Worm (Caenorhabditis elegans) whole organism, L4 larva: Measurements from ENCODE around the gene msp-3.

ENCODE experiments used
- R02D3.7 ChIP-seq: fragments of 150-350 bp; sonication (generic microtip); optimal IDR thresholded peaks from 3 replicates; lab custom pipeline; 2014; ENCODE audit warnings: missing biosample characterization, missing genetic modification characterization
- T20F7.1 ChIP-seq: fragments of 200-800 bp; sonication (Bioruptor generic); optimal IDR thresholded peaks from 2 replicates; lab custom pipeline; 2018; ENCODE audit warnings: mild to moderate bottlenecking, missing genetic modification characterization, missing compliant biosample characterization
- Y105C5A.15 ChIP-seq: fragments of 200-800 bp; sonication (Bioruptor generic); IDR thresholded peaks from 2 replicates; pipeline ENCODE4 v1.3.6; 2022; ENCODE audit warnings: missing genetic modification characterization, missing compliant biosample characterization
- Y48G9A.11 ChIP-seq: fragments of 200-800 bp; sonication (Bioruptor generic); IDR thresholded peaks from 2 replicates; pipeline ENCODE4 v1.3.6; 2022; ENCODE audit warnings: missing genetic modification reagents, missing genetic modification characterization, missing compliant biosample characterization
- Y5F2A.4 ChIP-seq: fragments of 200-800 bp; sonication (Bioruptor generic); optimal IDR thresholded peaks from 2 replicates; lab custom pipeline; 2018; ENCODE audit warnings: mild to moderate bottlenecking, missing genetic modification characterization, missing compliant biosample characterization
- aha-1 ChIP-seq: fragments of 150-350 bp; peaks from one replicate; lab custom pipeline; 2014; ENCODE audit warnings: missing biosample characterization, missing genetic modification characterization
- attf-4 ChIP-seq: sonication (generic microtip); optimal IDR thresholded peaks from 3 replicates; lab custom pipeline; 2017; ENCODE audit warnings: missing biosample characterization, missing genetic modification characterization
- ceh-32 ChIP-seq: sonication (generic microtip); optimal IDR thresholded peaks from 2 replicates; lab custom pipeline; 2016; ENCODE audit warnings: mild to moderate bottlenecking, missing genetic modification characterization, missing compliant biosample characterization; ENCODE audit not compliant: poor library complexity
- ceh-44 ChIP-seq: fragments of 200-800 bp; sonication (Bioruptor generic); IDR thresholded peaks from 2 replicates; pipeline ENCODE4 v1.3.6; 2022; ENCODE audit warnings: missing genetic modification reagents, missing genetic modification characterization, missing compliant biosample characterization
- ces-1 ChIP-seq: fragments of 150-350 bp; sonication (generic microtip); optimal IDR thresholded peaks from 4 replicates; lab custom pipeline; 2014; ENCODE audit warnings: missing biosample characterization, missing genetic modification reagents, missing genetic modification characterization
- ctbp-1 ChIP-seq: fragments of 200-800 bp; sonication (Bioruptor generic); IDR thresholded peaks from 2 replicates; pipeline ENCODE4 v1.3.6; 2022; ENCODE audit warnings: missing genetic modification reagents, missing genetic modification characterization, missing compliant biosample characterization
- daf-19 ChIP-seq: fragments of 200-800 bp; sonication (Bioruptor generic); conservative IDR thresholded peaks from 2 replicates; pipeline ENCODE4 v1.3.6; 2022; ENCODE audit warnings: missing genetic modification characterization, missing compliant biosample characterization
- daf-8 ChIP-seq: fragments of 200-800 bp; sonication (Bioruptor generic); IDR thresholded peaks from 2 replicates; pipeline ENCODE4 v1.3.6; 2022; ENCODE audit warnings: missing genetic modification characterization, missing compliant biosample characterization
- egl-27 ChIP-seq: sonication (generic microtip); optimal IDR thresholded peaks from 3 replicates; lab custom pipeline; 2017; ENCODE audit warnings: missing biosample characterization, missing genetic modification reagents, missing genetic modification characterization
- egl-43 ChIP-seq: fragments of 200-800 bp; sonication (Bioruptor generic); IDR thresholded peaks from 2 replicates; pipeline ENCODE4 v1.3.6; 2022; ENCODE audit warnings: missing genetic modification reagents, missing genetic modification characterization, missing compliant biosample characterization
- fos-1 ChIP-seq: fragments of 150-350 bp; optimal IDR thresholded peaks from 2 replicates; lab custom pipeline; 2014; ENCODE audit warnings: missing biosample characterization, missing genetic modification characterization
- jun-1 ChIP-seq: fragments of 150-350 bp; optimal IDR thresholded peaks from 2 replicates; lab custom pipeline; 2014; ENCODE audit warnings: missing biosample characterization, missing genetic modification reagents, missing genetic modification characterization
- lin-1 ChIP-seq: fragments of 200-800 bp; sonication (Bioruptor generic); IDR thresholded peaks from 2 replicates; pipeline ENCODE4 v1.3.6; 2022; ENCODE audit warnings: missing genetic modification reagents, missing genetic modification characterization, missing compliant biosample characterization
- lsy-2 ChIP-seq, 2 experiments: fragments of 150-350 bp in 1 of 2; sonication (generic microtip) in 1 of 2; optimal IDR thresholded peaks; 2 replicates each; lab custom pipeline; 2014 to 2017; ENCODE audit warnings: missing biosample characterization in 2 of 2, missing genetic modification characterization in 2 of 2
- mep-1 ChIP-seq: fragments of 150-350 bp; sonication (generic microtip); optimal IDR thresholded peaks from 3 replicates; lab custom pipeline; 2014; ENCODE audit warnings: missing biosample characterization, missing genetic modification characterization
- mes-2 ChIP-seq: sonication (generic microtip); optimal IDR thresholded peaks from 2 replicates; lab custom pipeline; 2016; ENCODE audit warnings: missing genotype, mild to moderate bottlenecking, missing genetic modification characterization, missing compliant biosample characterization; ENCODE audit not compliant: poor library complexity, severe bottlenecking
- mxl-2 ChIP-seq: fragments of 200-800 bp; sonication (Bioruptor generic); conservative IDR thresholded peaks from 2 replicates; pipeline ENCODE4 v1.3.6; 2022; ENCODE audit warnings: missing genetic modification reagents, missing genetic modification characterization, missing compliant biosample characterization
- mxl-3 ChIP-seq: fragments of 200-800 bp; sonication (Bioruptor generic); optimal IDR thresholded peaks from 2 replicates; lab custom pipeline; 2018; ENCODE audit warnings: mild to moderate bottlenecking, missing genetic modification characterization, missing compliant biosample characterization
- nhr-11 ChIP-seq: fragments of 150-350 bp; optimal IDR thresholded peaks from 2 replicates; lab custom pipeline; 2014; ENCODE audit warnings: missing biosample characterization, missing genetic modification characterization
- nhr-25 ChIP-seq: sonication (generic microtip); optimal IDR thresholded peaks from 2 replicates; lab custom pipeline; 2017; ENCODE audit warnings: missing genetic modification characterization, mild to moderate bottlenecking, missing compliant biosample characterization, antibody characterized with exemption, moderate library complexity, borderline replicate concordance; ENCODE audit not compliant: insufficient read depth
- nhr-48 ChIP-seq: sonication (generic microtip); optimal IDR thresholded peaks from 2 replicates; lab custom pipeline; 2016; ENCODE audit warnings: mild to moderate bottlenecking, missing genetic modification characterization, missing compliant biosample characterization
- nhr-6 ChIP-seq: fragments of 150-350 bp; optimal IDR thresholded peaks from 2 replicates; lab custom pipeline; 2014; ENCODE audit warnings: missing biosample characterization, missing genetic modification characterization
- nhr-76 ChIP-seq: fragments of 150-350 bp; optimal IDR thresholded peaks from 2 replicates; lab custom pipeline; 2014; ENCODE audit warnings: missing biosample characterization, missing genetic modification characterization
- pha-4 ChIP-seq, 2 experiments: fragments of 150-350 bp in 1 of 2; fragments of 200-800 bp in 1 of 2; sonication (Bioruptor generic) in 1 of 2; IDR thresholded peaks in 1 of 2; optimal IDR thresholded peaks in 1 of 2; 2 replicates each; pipeline versions ENCODE4 v1.3.6 to Lab custom; 2014 to 2022; ENCODE audit warnings: missing genetic modification characterization in 2 of 2, missing genetic modification reagents in 2 of 2, missing biosample characterization in 1 of 2, missing compliant biosample characterization in 1 of 2
- pqm-1 ChIP-seq: sonication (generic microtip); optimal IDR thresholded peaks from 2 replicates; lab custom pipeline; 2017; ENCODE audit warnings: missing biosample characterization, missing genetic modification characterization
- sdz-12 ChIP-seq: fragments of 200-800 bp; sonication (Bioruptor generic); optimal IDR thresholded peaks from 2 replicates; lab custom pipeline; 2018; ENCODE audit warnings: mild to moderate bottlenecking, missing genetic modification characterization, missing compliant biosample characterization
- spr-1 ChIP-seq: sonication (generic microtip); optimal IDR thresholded peaks from 2 replicates; lab custom pipeline; 2016; ENCODE audit warnings: mild to moderate bottlenecking, missing genetic modification characterization, missing compliant biosample characterization
- spr-3 ChIP-seq: fragments of 200-800 bp; sonication (Bioruptor generic); optimal IDR thresholded peaks from 2 replicates; lab custom pipeline; 2018; ENCODE audit warnings: mild to moderate bottlenecking, missing genetic modification characterization, missing compliant biosample characterization
- tag-97 ChIP-seq: fragments of 200-800 bp; sonication (Bioruptor generic); IDR thresholded peaks from 2 replicates; pipeline ENCODE4 v1.3.6; 2022; ENCODE audit warnings: missing genetic modification characterization, missing compliant biosample characterization
- tra-1 ChIP-seq: fragments of 200-800 bp; sonication (Bioruptor generic); IDR thresholded peaks from 2 replicates; pipeline ENCODE4 v1.3.6; 2022; ENCODE audit warnings: missing genetic modification reagents, missing genetic modification characterization, missing compliant biosample characterization
- unc-130 ChIP-seq: sonication (generic microtip); optimal IDR thresholded peaks from 2 replicates; lab custom pipeline; 2016; ENCODE audit warnings: missing genetic modification reagents, missing genetic modification characterization, missing compliant biosample characterization
- unc-39 ChIP-seq: sonication (generic microtip); optimal IDR thresholded peaks from 2 replicates; lab custom pipeline; 2017; ENCODE audit warnings: missing biosample characterization, missing genetic modification characterization
- unc-62 ChIP-seq, 3 experiments: fragments of 150-350 bp in 1 of 3; sonication (generic microtip); optimal IDR thresholded peaks in 2 of 3; peaks in 1 of 3; 1 replicate in 1 of 3; 2 replicates in 2 of 3; lab custom pipeline; 2014 to 2017; ENCODE audit warnings: missing biosample characterization in 3 of 3, missing genetic modification characterization in 3 of 3, missing genetic modification reagents in 3 of 3, missing genotype in 1 of 3
- zag-1 ChIP-seq: fragments of 150-350 bp; optimal IDR thresholded peaks from 2 replicates; lab custom pipeline; 2014; ENCODE audit warnings: missing biosample characterization, missing genetic modification characterization
- ztf-7 ChIP-seq: fragments of 150-350 bp; optimal IDR thresholded peaks from 2 replicates; lab custom pipeline; 2014; ENCODE audit warnings: missing biosample characterization, missing genetic modification characterization

Gene msp-3

ce11 chrII:4791272-4791671 is 5.2 kb upstream of the msp-3 start, which contains the start of gene F26G1.1 (continued):
- TF ChIP-seq ceh-32 (tag; lab: Kevin White, UChicago) (no peak), jun-1 (no peak), R02D3.7 (tag; lab: Kevin White, UChicago) (no peak), nhr-25 (tag; lab: Kevin White, UChicago) (no peak), fos-1 (tag; lab: Kevin White, UChicago) (no peak), attf-4 (tag; lab: Kevin White, UChicago) (no peak), T20F7.1 (GFP tag; lab: Kevin White, UChicago) (no peak), ctbp-1 (GFP tag; lab: Robert Waterston, UW) (no peak), daf-8 (no peak), egl-27 (no peak), nhr-76 (tag; lab: Kevin White, UChicago) (no peak), tag-97 (no peak), nhr-11 (tag; lab: Kevin White, UChicago) (no peak), ceh-44 (peak; percentile 48; the same call in 1 of the 2 replicates), sdz-12 (GFP tag; lab: Kevin White, UChicago) (no peak), lin-1 (no peak), pha-4 (GFP tag; IDR thresholded peaks at IDR 0.05; lab: Robert Waterston, UW) (no peak), pha-4 (tag; optimal IDR thresholded peaks at IDR 0.05; lab: Kevin White, UChicago) (no peak), ztf-7 (tag; lab: Kevin White, UChicago) (no peak), zag-1 (tag; lab: Kevin White, UChicago) (no peak)

- peak; percentile 91 for TF ChIP-seq spr-3 (GFP tag; lab: Kevin White, UChicago)
- no peak for TF ChIP-seq jun-1
- TF ChIP-seq egl-43, result no peak
- TF ChIP-seq spr-1, result peak; percentile 88
- peak; percentile 79 for TF ChIP-seq T20F7.1 (GFP tag; lab: Kevin White, UChicago)
- TF ChIP-seq Y5F2A.4 (GFP tag; lab: Kevin White, UChicago), result no peak
- TF ChIP-seq Y48G9A.11 (GFP tag; lab: Robert Waterston, UW), result peak; percentile 87
- TF ChIP-seq attf-4 (tag; lab: Kevin White, UChicago), result no peak
- no peak for TF ChIP-seq mxl-3
- no peak for TF ChIP-seq unc-130 (GFP tag; lab: Kevin White, UChicago)
- TF ChIP-seq, all 104 proteins: peak for 4
Measured at ce11 chrII:4790687-4791086, 4.6 kb upstream of the msp-3 start.

ce11 chrII:4789835-4790343 is 3.8 kb upstream of the msp-3 start, which contains the start of gene F26G1.15:
F26G1.15 (plus strand) TSS chrII:4790293.
- TF ChIP-seq unc-62 (GFP tag; optimal IDR thresholded peaks at IDR 0.05 in 1 of 2; lab: Kevin White, UChicago) (peak in 1 of 2 experiments; percentile 94), unc-62 (tag; optimal IDR thresholded peaks at IDR 0.05; lab: Kevin White, UChicago) (no peak), nhr-25 (tag; lab: Kevin White, UChicago) (no peak), aha-1 (tag; lab: Kevin White, UChicago) (peak; percentile 35)
- TF ChIP-seq, all 104 proteins: peak for 2

- TF ChIP-seq Y105C5A.15 (GFP tag; lab: Robert Waterston, UW) (no peak), lsy-2 (tag; optimal IDR thresholded peaks at IDR 0.05; lab: Kevin White, UChicago) (no peak), unc-62 (GFP tag; optimal IDR thresholded peaks at IDR 0.05 in 1 of 2; lab: Kevin White, UChicago) (no peak), unc-62 (tag; optimal IDR thresholded peaks at IDR 0.05; lab: Kevin White, UChicago) (no peak), mes-2 (no peak), ceh-32 (tag; lab: Kevin White, UChicago) (no peak), pqm-1 (no peak), mxl-2 (GFP tag; lab: Robert Waterston, UW) (no peak), ces-1 (GFP tag; lab: Kevin White, UChicago) (no peak), daf-19 (GFP tag; lab: Robert Waterston, UW) (no peak), nhr-6 (no peak), nhr-48 (tag; lab: Kevin White, UChicago) (no peak), unc-39 (tag; lab: Kevin White, UChicago) (no peak), zag-1 (tag; lab: Kevin White, UChicago) (no peak), mep-1 (tag; lab: Kevin White, UChicago) (no peak), attf-4 (tag; lab: Kevin White, UChicago) (no peak), tra-1 (no peak)
Measured at ce11 chrII:4784436-4784835, 1.6 kb downstream of the msp-3 start, which contains the start of gene nep-12. nep-12 (minus strand) TSS chrII:4784536.
